Worm (Caenorhabditis elegans) whole organism, early embryonic: ENCODE measurements around the gene srj-29.
"Not testable (repeated sequence)": the region's sequence is repeated elsewhere in the genome, so short reads cannot be mapped to it uniquely, and the experiment has no call there.

ENCODE experiments used
- ama-1 ChIP-seq: fragments of 150-350 bp; optimal IDR thresholded peaks from 2 replicates; lab custom pipeline; 2014
- flt-1 ChIP-seq: fragments of 200-800 bp; sonication (Bioruptor generic); IDR thresholded peaks from 2 replicates; pipeline ENCODE4 v1.3.6; 2022; ENCODE audit warnings: missing genetic modification characterization, missing compliant biosample characterization
- hnd-1 ChIP-seq: sonication (generic microtip); optimal IDR thresholded peaks from 2 replicates; lab custom pipeline; 2016; ENCODE audit warnings: missing genetic modification characterization, missing compliant biosample characterization
- scrt-1 ChIP-seq: fragments of 200-800 bp; sonication (Bioruptor generic); IDR thresholded peaks from 2 replicates; pipeline ENCODE4 v1.3.6; 2022; ENCODE audit warnings: missing genetic modification characterization, missing compliant biosample characterization

- TF ChIP-seq ama-1 (lab: Kevin White, UChicago), result peak; percentile 87
- TF ChIP-seq flt-1 (GFP tag; lab: Robert Waterston, UW), result peak; percentile 59; the same call in 1 of the 2 replicates
- not testable (repeated sequence) for TF ChIP-seq hnd-1; scrt-1 (GFP tag; lab: Robert Waterston, UW)
Observed at ce11 chrV:16040140-16040827, 35.2 kb upstream of the srj-29 start, which contains the start of the genes his-4 and his-3.
